Worm (Caenorhabditis elegans): Measurements from ENCODE around the gene D1086.10.
A peak's percentile ranks its signal among the peaks of the same experiment; 100 is the strongest.

D1086.10 gene

ce11 chrV:14126341-14126924 is 43.9 kb downstream of the D1086.10 start (continued):
- TF ChIP-seq madf-5 (GFP tag; IDR thresholded peaks at IDR 0.05) (no peak), dpl-1 (GFP tag; optimal IDR thresholded peaks at IDR 0.05) (no peak), lin-39 (tag; optimal IDR thresholded peaks at IDR 0.05) (no peak), aha-1 (tag) (peak; percentile 57)

DNA sequence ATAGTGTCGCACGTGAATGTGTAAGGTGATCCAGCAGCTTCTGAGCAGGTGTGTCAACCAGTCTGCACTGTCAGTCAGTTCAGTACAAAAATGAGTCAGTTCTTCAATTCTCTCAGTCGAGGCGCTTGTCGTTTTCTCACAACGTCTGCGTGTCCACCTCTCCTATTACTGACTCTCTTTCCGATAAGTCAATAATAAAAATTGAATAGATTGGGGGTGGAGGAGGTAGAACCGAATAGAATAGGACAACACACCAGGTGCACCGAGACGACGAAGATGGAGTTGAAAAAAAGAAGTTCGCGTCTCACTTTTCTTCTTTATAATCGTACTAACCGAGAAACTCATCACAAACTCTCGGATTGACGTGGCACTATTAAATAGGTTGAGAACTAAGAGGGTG is 45.3 kb downstream of the D1086.10 start:
- TF ChIP-seq daf-16 (GFP tag; optimal IDR thresholded peaks at IDR 0.05), result no peak
- TF ChIP-seq daf-16 (tag; optimal IDR thresholded peaks at IDR 0.05), result peak; percentile 27
- peak; percentile 19 for TF ChIP-seq hlh-11 (tag; optimal IDR thresholded peaks at IDR 0.05)
- peak; percentile 6 for TF ChIP-seq rbr-2 (tag; optimal IDR thresholded peaks at IDR 0.05)
- TF ChIP-seq nhr-102 (tag; optimal IDR thresholded peaks at IDR 0.05), result no peak
- no peak for TF ChIP-seq ZK546.5 (tag; optimal IDR thresholded peaks at IDR 0.05)
- TF ChIP-seq sdz-12 (GFP tag; optimal IDR thresholded peaks at IDR 0.05), result no peak
- peak; percentile 32 for TF ChIP-seq mep-1 (tag; optimal IDR thresholded peaks at IDR 0.05)
- no peak for TF ChIP-seq ctbp-1 (GFP tag; IDR thresholded peaks at IDR 0.05)
- peak; percentile 53 for TF ChIP-seq nhr-6 (tag; optimal IDR thresholded peaks at IDR 0.05)
- 0 out of 2 replicates have a peak, but pooled peaks have one; percentile 28 for TF ChIP-seq hmg-1.1 (GFP tag; IDR thresholded peaks at IDR 0.05)
- TF ChIP-seq ztf-7 (tag; optimal IDR thresholded peaks at IDR 0.05), result no peak

- TF ChIP-seq unc-62 (GFP tag; optimal IDR thresholded peaks at IDR 0.05 in 1 of 2) (peak in 1 of 2 experiments; percentile 45), unc-62 (tag; optimal IDR thresholded peaks at IDR 0.05) (no peak), dmd-6 (GFP tag; IDR thresholded peaks at IDR 0.05) (no peak), F37D6.2 (tag; optimal IDR thresholded peaks at IDR 0.05) (no peak), hif-1 (tag; optimal IDR thresholded peaks at IDR 0.05) (no peak), aha-1 (tag) (peak; percentile 97), mxl-2 (GFP tag; conservative IDR thresholded peaks at IDR 0.05) (no peak), nhr-76 (tag; optimal IDR thresholded peaks at IDR 0.05) (no peak)
Measured at ce11 chrV:14128858-14129257, 46.3 kb downstream of the D1086.10 start.

DNA sequence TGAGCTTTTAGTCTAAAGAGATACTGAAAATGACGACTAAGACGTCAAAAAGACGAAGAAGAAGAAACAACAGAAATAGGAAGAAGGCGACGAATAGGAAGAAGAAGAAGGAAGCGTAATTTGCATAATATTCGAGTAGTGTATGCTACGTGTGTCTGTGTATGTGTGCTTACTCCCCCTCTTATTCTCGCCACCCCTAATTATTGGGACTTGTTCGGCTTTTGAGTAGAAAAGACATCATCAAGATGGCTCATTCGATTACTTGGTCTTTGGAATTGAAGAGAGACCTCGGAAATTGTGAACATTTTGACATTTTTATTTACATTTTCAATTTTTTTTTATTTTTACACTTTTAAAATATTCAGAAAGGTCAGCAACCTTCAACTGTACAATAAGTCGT is 47.7 kb downstream of the D1086.10 start:
- peak in 1 of 2 experiments; percentile 57 for TF ChIP-seq unc-62 (GFP tag; optimal IDR thresholded peaks at IDR 0.05 in 1 of 2)
- TF ChIP-seq unc-62 (tag; optimal IDR thresholded peaks at IDR 0.05), result no peak
- no peak for TF ChIP-seq dmd-6 (GFP tag; IDR thresholded peaks at IDR 0.05)
- no peak for TF ChIP-seq Y48G9A.11 (GFP tag; IDR thresholded peaks at IDR 0.05)
- no peak for TF ChIP-seq nhr-28 (tag; optimal IDR thresholded peaks at IDR 0.05)
- TF ChIP-seq rbr-2 (tag; optimal IDR thresholded peaks at IDR 0.05), result no peak
- no peak for TF ChIP-seq lin-38 (GFP tag; IDR thresholded peaks at IDR 0.05)
- TF ChIP-seq vab-7 (GFP tag; IDR thresholded peaks at IDR 0.05), result no peak

Measured in whole organism, L4 larva.